Fruit fly (Drosophila melanogaster) whole organism: ENCODE measurements around the gene p23.

ENCODE experiments used
- pan ChIP-seq: fragments of >200 bp; optimal IDR thresholded peaks from 2 replicates; lab custom pipeline; 2017
- psq ChIP-seq: fragments of >200 bp; optimal IDR thresholded peaks from 2 replicates; lab custom pipeline; 2017
- usp ChIP-seq: fragments of >200 bp; optimal IDR thresholded peaks from 2 replicates; lab custom pipeline; 2017; ENCODE audit warnings: missing biosample characterization, missing genetic modification characterization, mixed read lengths

DNA sequence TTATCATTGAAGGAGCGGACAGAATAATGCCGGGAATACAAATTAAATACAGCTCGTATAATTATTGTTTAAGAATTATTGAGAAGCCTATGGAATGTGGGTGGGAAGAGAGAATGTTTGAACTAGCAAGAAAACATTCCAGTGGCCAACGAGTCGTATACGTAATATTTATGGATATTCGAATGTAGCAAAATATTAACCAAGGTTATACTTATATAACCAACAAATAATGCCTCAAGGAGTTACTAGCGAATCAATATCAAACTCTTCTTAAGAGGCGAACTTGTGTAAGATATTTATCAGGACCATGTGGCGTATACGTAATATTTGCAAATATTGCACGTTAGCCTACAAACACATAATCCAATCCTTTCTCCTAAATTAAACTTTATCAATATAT is 12.3 kb upstream of the p23 start:
- TF ChIP-seq pan (lab: Kevin White, UChicago), result no peak
- no peak for TF ChIP-seq psq (lab: Kevin White, UChicago)
- TF ChIP-seq usp (GFP tag; lab: Kevin White, UChicago), result no peak
